Fruit fly (Drosophila melanogaster) S2 (cell line): ENCODE data around the gene ninaE.

Experiments
- CG8478 ChIP-seq: fragments of >200 bp; optimal IDR thresholded peaks from 2 replicates; lab custom pipeline; 2018
- CTCF ChIP-seq, 2 experiments: fragments of >200 bp; optimal IDR thresholded peaks; 2 replicates each; lab custom pipeline; 2018

- TF ChIP-seq CG8478 (lab: Kevin White, UChicago) = no peak
- no peak for TF ChIP-seq CTCF (optimal IDR thresholded peaks at IDR 0.05; lab: Kevin White, UChicago)
These were observed 14.3 kb upstream of the ninaE start for dm6 chr3R:19902328-19902727.
